Worm (Caenorhabditis elegans): ENCODE results near the gene ttr-20.

Gene ttr-20

DNA sequence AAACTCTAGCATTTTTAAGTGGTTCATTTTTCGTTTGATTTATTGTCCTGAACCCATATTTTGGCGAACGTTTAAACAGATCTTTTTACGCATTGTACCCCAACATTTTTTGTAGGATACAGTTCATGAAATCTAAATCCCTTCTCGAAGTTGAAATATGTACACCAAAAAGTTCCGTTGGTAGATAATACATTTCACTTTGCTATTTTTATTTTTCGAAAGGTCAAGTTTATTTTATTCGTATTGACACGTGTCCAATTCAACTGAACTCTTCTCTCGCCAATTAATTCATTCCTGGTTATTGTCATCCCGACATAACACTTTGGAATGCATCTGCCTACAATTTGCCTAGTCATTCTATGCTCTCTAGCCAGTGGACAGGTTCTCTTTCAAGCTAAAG lies 24.3 kb downstream of the ttr-20 start, which contains the start of gene F36A4.2:
Gene F36A4.2, plus strand, starts transcription at position 301 of the 400 bp plus-strand sequence.
- TF ChIP-seq lin-35 (GFP tag; optimal IDR thresholded peaks at IDR 0.05) = no peak
- TF ChIP-seq jun-1 (tag; optimal IDR thresholded peaks at IDR 0.05) = no peak
- no peak for TF ChIP-seq nhr-90 (tag; optimal IDR thresholded peaks at IDR 0.05; ENCODE audit: poor library complexity)
- no peak for TF ChIP-seq lsy-2 (tag; optimal IDR thresholded peaks at IDR 0.05)
- TF ChIP-seq nhr-71 (tag; optimal IDR thresholded peaks at IDR 0.05) = no peak
- no peak for TF ChIP-seq nhr-237 (tag; optimal IDR thresholded peaks at IDR 0.05)
- no peak for TF ChIP-seq fos-1 (tag; optimal IDR thresholded peaks at IDR 0.05)
- TF ChIP-seq unc-130 (tag; optimal IDR thresholded peaks at IDR 0.05) = no peak
- no peak for TF ChIP-seq nhr-19 (GFP tag; conservative IDR thresholded peaks at IDR 0.05)
- TF ChIP-seq unc-30 (tag; optimal IDR thresholded peaks at IDR 0.05) = no peak
- no peak for TF ChIP-seq egl-27 (tag; optimal IDR thresholded peaks at IDR 0.05)

ce11 chrIV:4272167-4272566 lies 25.6 kb downstream of the ttr-20 start, which contains the start of gene F36A4.1:
Gene F36A4.1, plus strand, starts transcription at chrIV:4272467.
- TF ChIP-seq snpc-4 (tag; optimal IDR thresholded peaks at IDR 0.05) (no peak), hlh-4 (tag; optimal IDR thresholded peaks at IDR 0.05) (no peak), nhr-85 (tag) (peak; percentile 31)

- TF ChIP-seq hpl-2 (GFP tag; optimal IDR thresholded peaks at IDR 0.05) (no peak), elt-2 (tag; optimal IDR thresholded peaks at IDR 0.05) (no peak), nhr-47 (tag; optimal IDR thresholded peaks at IDR 0.05) (no peak), skn-1 (tag; optimal IDR thresholded peaks at IDR 0.05) (no peak), hlh-4 (tag; optimal IDR thresholded peaks at IDR 0.05) (no peak), hlh-17 (GFP tag; optimal IDR thresholded peaks at IDR 0.05; ENCODE audit: borderline replicate concordance) (no peak), tbx-2 (tag; optimal IDR thresholded peaks at IDR 0.05) (no peak), snpc-4 (tag; optimal IDR thresholded peaks at IDR 0.05) (no peak), nhr-11 (tag; optimal IDR thresholded peaks at IDR 0.05) (no peak), lin-15B (tag; optimal IDR thresholded peaks at IDR 0.05) (no peak), lsy-2 (tag; optimal IDR thresholded peaks at IDR 0.05) (peak; percentile 31 to 45), lin-39 (tag; optimal IDR thresholded peaks at IDR 0.05) (no peak), nhr-20 (tag; optimal IDR thresholded peaks at IDR 0.05) (peak; percentile 52), pqm-1 (tag; optimal IDR thresholded peaks at IDR 0.05) (no peak), sox-4 (tag; optimal IDR thresholded peaks at IDR 0.05) (no peak), ets-5 (GFP tag; IDR thresholded peaks at IDR 0.05) (no peak), zip-4 (GFP tag; optimal IDR thresholded peaks at IDR 0.05) (no peak), nhr-19 (GFP tag; conservative IDR thresholded peaks at IDR 0.05) (0 out of 2 replicates have a peak, but pooled peaks have one; percentile 21), isw-1 (GFP tag; IDR thresholded peaks at IDR 0.05) (no peak), tlp-1 (tag; optimal IDR thresholded peaks at IDR 0.05) (no peak), ceh-90 (tag; optimal IDR thresholded peaks at IDR 0.05) (no peak), grh-1 (GFP tag; IDR thresholded peaks at IDR 0.05) (no peak), ama-1 (optimal IDR thresholded peaks at IDR 0.05) (no peak), ceh-82 (tag; optimal IDR thresholded peaks at IDR 0.05) (peak in 2 of 3 experiments; percentile 20 to 21), pag-3 (tag; optimal IDR thresholded peaks at IDR 0.05; ENCODE audit: borderline replicate concordance, insufficient read depth) (no peak), elt-3 (tag; optimal IDR thresholded peaks at IDR 0.05) (no peak), aha-1 (tag; optimal IDR thresholded peaks at IDR 0.05) (no peak), sup-37 (GFP tag; optimal IDR thresholded peaks at IDR 0.05) (no peak), C34B4.2 (tag; optimal IDR thresholded peaks at IDR 0.05) (no peak), unc-130 (tag; optimal IDR thresholded peaks at IDR 0.05) (no peak), ces-1 (GFP tag; optimal IDR thresholded peaks at IDR 0.05) (no peak), lin-13 (GFP tag; optimal IDR thresholded peaks at IDR 0.05) (no peak), fkh-4 (tag; optimal IDR thresholded peaks at IDR 0.05; ENCODE audit: borderline replicate concordance) (no peak), rnt-1 (tag; optimal IDR thresholded peaks at IDR 0.05) (peak; percentile 67), mab-9 (GFP tag; IDR thresholded peaks at IDR 0.05) (no peak), dsc-1 (tag; optimal IDR thresholded peaks at IDR 0.05) (peak; percentile 29), vab-15 (tag; optimal IDR thresholded peaks at IDR 0.05) (no peak), dpl-1 (GFP tag; optimal IDR thresholded peaks at IDR 0.05) (peak in 2 of 3 experiments; percentile 23 to 24), aly-2 (tag; optimal IDR thresholded peaks at IDR 0.05) (no peak), lin-14 (GFP tag; optimal IDR thresholded peaks at IDR 0.05) (no peak)
These were observed 31.1 kb downstream of the ttr-20 start, which contains the start of gene nhr-78 for ce11 chrIV:4277694-4278093. Gene nhr-78, minus strand, starts transcription at chrIV:4277875.

All from whole organism, L1 larva.